Worm (Caenorhabditis elegans): Measurements from ENCODE around the gene C06A1.6.

- no peak for TF ChIP-seq dpl-1 (GFP tag; optimal IDR thresholded peaks at IDR 0.05)
- no peak for TF ChIP-seq zim-3 (tag; optimal IDR thresholded peaks at IDR 0.05)
- TF ChIP-seq athp-1 (tag; optimal IDR thresholded peaks at IDR 0.05) = no peak
- no peak for TF ChIP-seq lsy-27 (tag; optimal IDR thresholded peaks at IDR 0.05; ENCODE audit: borderline replicate concordance, insufficient read depth)
- TF ChIP-seq F39B2.1 (GFP tag; IDR thresholded peaks at IDR 0.05) = no peak
- no peak for TF ChIP-seq zfh-2 (GFP tag; conservative IDR thresholded peaks at IDR 0.05)
- no peak for TF ChIP-seq nhr-90 (tag; optimal IDR thresholded peaks at IDR 0.05)
These were observed 7.5 kb upstream of the C06A1.6 start, which contains the start of gene C06A1.3 for ce11 chrII:10571967-10572366.

All from whole organism, young adult.